Fruit fly (Drosophila melanogaster) whole organism, embryonic: Measurements from ENCODE around the gene CG34041.

Source experiments
- BEAF-32 ChIP-seq: fragments of 200-800 bp; sonication (Bioruptor generic); optimal IDR thresholded peaks from 3 replicates; lab custom pipeline; 2017; ENCODE audit warnings: missing biosample characterization, missing genetic modification characterization, mild to moderate bottlenecking, moderate library complexity, missing genetic modification reagents
- CG1024 ChIP-seq: fragments of 200-800 bp; sonication (Bioruptor generic); IDR thresholded peaks from 2 replicates; pipeline ENCODE4 v1.3.6; 2022; ENCODE audit warnings: missing biosample characterization, missing genetic modification characterization
- CG11695 ChIP-seq: fragments of 200-800 bp; sonication (Bioruptor generic); IDR thresholded peaks from 3 replicates; pipeline ENCODE4 v1.3.6; 2022; ENCODE audit warnings: missing biosample characterization, missing genetic modification characterization
- CG11696 ChIP-seq: fragments of 200-800 bp; sonication (Bioruptor generic); IDR thresholded peaks from 2 replicates; pipeline ENCODE4 v1.3.6; 2022; ENCODE audit warnings: missing biosample characterization, missing genetic modification characterization
- CG11723 ChIP-seq: fragments of 200-800 bp; sonication (Bioruptor generic); optimal IDR thresholded peaks from 2 replicates; lab custom pipeline; 2017; ENCODE audit warnings: missing biosample characterization, mild to moderate bottlenecking, missing genetic modification characterization
- CG14441 ChIP-seq: fragments of 200-800 bp; sonication (Bioruptor generic); IDR thresholded peaks from 2 replicates; pipeline ENCODE4 v1.3.6; 2022; ENCODE audit warnings: missing biosample characterization, missing genetic modification characterization
- CG16813 ChIP-seq: fragments of 200-800 bp; sonication (Bioruptor generic); IDR thresholded peaks from 3 replicates; pipeline ENCODE4 v1.3.6; 2022; ENCODE audit warnings: missing biosample characterization, missing genetic modification characterization; ENCODE audit not compliant: partially characterized antibody
- CG17385 ChIP-seq: fragments of 200-800 bp; sonication (Bioruptor generic); optimal IDR thresholded peaks from 3 replicates; lab custom pipeline; 2018; ENCODE audit warnings: missing biosample characterization, mild to moderate bottlenecking, missing genetic modification characterization
- CG17912 ChIP-seq: fragments of 200-800 bp; sonication (Bioruptor generic); optimal IDR thresholded peaks from 2 replicates; lab custom pipeline; 2018; ENCODE audit warnings: missing biosample characterization, mild to moderate bottlenecking, missing genetic modification characterization
- CG18619 ChIP-seq: fragments of 200-800 bp; sonication (Bioruptor generic); optimal IDR thresholded peaks from 3 replicates; lab custom pipeline; 2017; ENCODE audit warnings: missing biosample characterization, mild to moderate bottlenecking, missing genetic modification characterization
- CG2889 ChIP-seq: fragments of 200-800 bp; sonication (Bioruptor generic); IDR thresholded peaks from 3 replicates; pipeline ENCODE4 v1.3.6; 2022; ENCODE audit warnings: missing biosample characterization, missing genetic modification characterization
- CG3281 ChIP-seq: fragments of 200-800 bp; sonication (Bioruptor generic); optimal IDR thresholded peaks from 3 replicates; lab custom pipeline; 2017; ENCODE audit warnings: missing biosample characterization, mild to moderate bottlenecking, missing genetic modification characterization
- CG34224 ChIP-seq: fragments of 200-800 bp; sonication (Bioruptor generic); IDR thresholded peaks from 3 replicates; pipeline ENCODE4 v1.3.6; 2022; ENCODE audit warnings: missing biosample characterization, missing genetic modification characterization; ENCODE audit not compliant: partially characterized antibody
- CG34376 ChIP-seq: fragments of 200-800 bp; sonication (Bioruptor generic); optimal IDR thresholded peaks from 2 replicates; lab custom pipeline; 2018; ENCODE audit warnings: missing biosample characterization, mild to moderate bottlenecking, missing genetic modification characterization
- CG4617 ChIP-seq: fragments of 200-800 bp; sonication (Bioruptor generic); optimal IDR thresholded peaks from 3 replicates; lab custom pipeline; 2016; ENCODE audit warnings: missing biosample characterization, missing genetic modification characterization, borderline replicate concordance
- CG6175 ChIP-seq: fragments of 200-800 bp; sonication (Bioruptor generic); IDR thresholded peaks from 3 replicates; pipeline ENCODE4 v1.3.6; 2022; ENCODE audit warnings: missing biosample characterization, missing genetic modification characterization
- CG6272 ChIP-seq: fragments of 200-800 bp; sonication (Bioruptor generic); IDR thresholded peaks from 2 replicates; pipeline ENCODE4 v1.3.6; 2022; ENCODE audit warnings: missing biosample characterization, missing genetic modification characterization
- CG6654 ChIP-seq: fragments of 200-800 bp; sonication (Bioruptor generic); optimal IDR thresholded peaks from 2 replicates; lab custom pipeline; 2017; ENCODE audit warnings: missing biosample characterization, mild to moderate bottlenecking, missing genetic modification characterization
- CG7987 ChIP-seq: fragments of 200-800 bp; sonication (Bioruptor generic); optimal IDR thresholded peaks from 2 replicates; lab custom pipeline; 2018; ENCODE audit warnings: missing biosample characterization, mild to moderate bottlenecking, missing genetic modification characterization, moderate library complexity
- CG9876 ChIP-seq: fragments of 200-800 bp; sonication (Bioruptor generic); optimal IDR thresholded peaks from 2 replicates; lab custom pipeline; 2016; ENCODE audit warnings: missing biosample characterization, missing genetic modification characterization
- CTCF ChIP-seq: fragments of 200-800 bp; sonication (Bioruptor generic); optimal IDR thresholded peaks from 2 replicates; lab custom pipeline; 2017; ENCODE audit warnings: missing biosample characterization, mild to moderate bottlenecking, missing genetic modification characterization, moderate library complexity
- CoRest ChIP-seq: fragments of 200-800 bp; sonication (Bioruptor generic); optimal IDR thresholded peaks from 3 replicates; lab custom pipeline; 2018; ENCODE audit warnings: missing biosample characterization, mild to moderate bottlenecking, missing genetic modification characterization, moderate library complexity
- HmgD ChIP-seq: fragments of 200-800 bp; sonication (Bioruptor generic); optimal IDR thresholded peaks from 3 replicates; lab custom pipeline; 2016; ENCODE audit warnings: missing biosample characterization, missing genetic modification characterization
- Hmx ChIP-seq: fragments of 200-800 bp; sonication (Bioruptor generic); optimal IDR thresholded peaks from 2 replicates; lab custom pipeline; 2016; ENCODE audit warnings: missing biosample characterization, missing genetic modification characterization
- Lhr ChIP-seq: fragments of 200-800 bp; sonication (Bioruptor generic); optimal IDR thresholded peaks from 3 replicates; lab custom pipeline; 2017; ENCODE audit warnings: mild to moderate bottlenecking, missing biosample characterization, missing genetic modification reagents, missing genetic modification characterization
- Meics ChIP-seq: fragments of 200-800 bp; sonication (Bioruptor generic); optimal IDR thresholded peaks from 2 replicates; lab custom pipeline; 2017; ENCODE audit warnings: missing biosample characterization, mild to moderate bottlenecking, missing genetic modification characterization
- Neu2 ChIP-seq: fragments of 200-800 bp; sonication (Bioruptor generic); optimal IDR thresholded peaks from 3 replicates; lab custom pipeline; 2016; ENCODE audit warnings: missing biosample characterization, missing genetic modification characterization, borderline replicate concordance
- Nf-YB ChIP-seq: fragments of 200-800 bp; sonication (Bioruptor generic); optimal IDR thresholded peaks from 3 replicates; lab custom pipeline; 2019; ENCODE audit warnings: missing biosample characterization, mild to moderate bottlenecking, missing genetic modification characterization, moderate library complexity
- Sry-δ ChIP-seq: fragments of 200-800 bp; sonication (Bioruptor generic); optimal IDR thresholded peaks from 2 replicates; lab custom pipeline; 2016; ENCODE audit warnings: missing biosample characterization, missing genetic modification characterization
- Trl ChIP-seq, 3 experiments: fragments of >200 bp in 2 of 3; fragments of 200-800 bp in 1 of 3; sonication (Bioruptor generic) in 1 of 3; optimal IDR thresholded peaks; 2 replicates in 1 of 3; 3 replicates in 2 of 3; lab custom pipeline; 2016 to 2017; ENCODE audit warnings: missing biosample characterization in 1 of 3, missing genetic modification characterization in 1 of 3
- Xbp1 ChIP-seq: fragments of 200-800 bp; sonication (Bioruptor generic); optimal IDR thresholded peaks from 3 replicates; lab custom pipeline; 2016; ENCODE audit warnings: missing biosample characterization, mild to moderate bottlenecking, missing genetic modification characterization
- az2 ChIP-seq: fragments of 200-800 bp; sonication (Bioruptor generic); optimal IDR thresholded peaks from 3 replicates; lab custom pipeline; 2016; ENCODE audit warnings: missing biosample characterization, missing genetic modification characterization
- bowl ChIP-seq: fragments of 200-800 bp; sonication (Bioruptor generic); IDR thresholded peaks from 2 replicates; pipeline ENCODE4 v1.3.6; 2022; ENCODE audit warnings: missing biosample characterization, missing genetic modification characterization
- chinmo ChIP-seq: fragments of 200-800 bp; sonication (Bioruptor generic); IDR thresholded peaks from 4 replicates; pipeline ENCODE4 v1.3.6; 2022; ENCODE audit warnings: missing biosample characterization, missing genetic modification characterization; ENCODE audit not compliant: partially characterized antibody
- gem ChIP-seq: fragments of 200-800 bp; sonication (Bioruptor generic); optimal IDR thresholded peaks from 2 replicates; lab custom pipeline; 2019; ENCODE audit warnings: missing biosample characterization, mild to moderate bottlenecking, missing genetic modification characterization, moderate library complexity
- ham ChIP-seq: fragments of 200-800 bp; sonication (Bioruptor generic); IDR thresholded peaks from 2 replicates; pipeline ENCODE4 v1.3.6; 2022; ENCODE audit warnings: missing biosample characterization, missing genetic modification characterization
- hkb ChIP-seq, 2 experiments: fragments of 200-800 bp in 1 of 2; fragments of >200 bp in 1 of 2; sonication (Bioruptor generic) in 1 of 2; IDR thresholded peaks in 1 of 2; optimal IDR thresholded peaks in 1 of 2; 2 replicates each; pipeline versions ENCODE4 v1.3.6 to Lab custom; 2017 to 2022; ENCODE audit warnings: missing biosample characterization in 1 of 2, missing genetic modification characterization in 1 of 2
- klu ChIP-seq: fragments of 200-800 bp; sonication (Bioruptor generic); IDR thresholded peaks from 2 replicates; pipeline ENCODE4 v1.3.6; 2022; ENCODE audit warnings: missing biosample characterization, missing genetic modification characterization
- knrl ChIP-seq: fragments of 200-800 bp; sonication (Bioruptor generic); IDR thresholded peaks from 3 replicates; pipeline ENCODE4 v1.3.6; 2022; ENCODE audit warnings: missing biosample characterization, missing genetic modification characterization; ENCODE audit not compliant: partially characterized antibody
- lov ChIP-seq, 2 experiments: fragments of 200-800 bp in 1 of 2; fragments of >200 bp in 1 of 2; sonication (Bioruptor generic) in 1 of 2; IDR thresholded peaks in 1 of 2; optimal IDR thresholded peaks in 1 of 2; 2 replicates in 1 of 2; 3 replicates in 1 of 2; pipeline versions ENCODE4 v1.3.6 to Lab custom; 2017 to 2022; ENCODE audit warnings: missing biosample characterization in 1 of 2, missing genetic modification characterization in 1 of 2
- pho ChIP-seq: fragments of 200-800 bp; sonication (Bioruptor generic); optimal IDR thresholded peaks from 2 replicates; lab custom pipeline; 2016; ENCODE audit warnings: missing biosample characterization, missing genetic modification characterization
- phol ChIP-seq: fragments of 200-800 bp; sonication (Bioruptor generic); optimal IDR thresholded peaks from 3 replicates; lab custom pipeline; 2018; ENCODE audit warnings: missing biosample characterization, mild to moderate bottlenecking, missing genetic modification characterization, moderate library complexity
- pnt ChIP-seq: fragments of 200-800 bp; sonication (Bioruptor generic); optimal IDR thresholded peaks from 3 replicates; lab custom pipeline; 2016; ENCODE audit warnings: missing biosample characterization, missing genetic modification characterization
- slbo ChIP-seq: fragments of 200-800 bp; sonication (Bioruptor generic); IDR thresholded peaks from 2 replicates; pipeline ENCODE4 v1.3.6; 2022; ENCODE audit warnings: missing biosample characterization, missing genetic modification characterization
- ttk ChIP-seq: fragments of 200-800 bp; sonication (Bioruptor generic); IDR thresholded peaks from 2 replicates; pipeline ENCODE4 v2.1.2; 2022; ENCODE audit warnings: missing biosample characterization, missing genetic modification characterization
- tup ChIP-seq: fragments of 200-800 bp; sonication (Bioruptor generic); optimal IDR thresholded peaks from 2 replicates; lab custom pipeline; 2016; ENCODE audit warnings: missing biosample characterization, mild to moderate bottlenecking, missing genetic modification characterization, moderate library complexity
- vnd ChIP-seq: fragments of 200-800 bp; sonication (Bioruptor generic); IDR thresholded peaks from 3 replicates; pipeline ENCODE4 v1.3.6; 2022; ENCODE audit warnings: missing biosample characterization, missing genetic modification characterization; ENCODE audit not compliant: partially characterized antibody
- zen ChIP-seq: fragments of 200-800 bp; sonication (Bioruptor generic); optimal IDR thresholded peaks from 3 replicates; lab custom pipeline; 2018; ENCODE audit warnings: missing biosample characterization, mild to moderate bottlenecking, missing genetic modification characterization, moderate library complexity

Gene CG34041

dm6 chr3R:30465775-30466494 is 41.9 kb upstream of the CG34041 start, which contains the start of gene PH4alphaEFB (continued):
- TF ChIP-seq Neu2 (GFP tag; lab: Kevin White, UChicago) (no peak), tup (no peak), CoRest (tag; lab: Kevin White, UChicago) (no peak), CG14441 (GFP tag; lab: Robert Waterston, UW) (no peak), Meics (GFP tag; lab: Kevin White, UChicago) (no peak), BEAF-32 (GFP tag; lab: Kevin White, UChicago) (no peak), CG11696 (no peak), hkb (optimal IDR thresholded peaks at IDR 0.05; lab: Kevin White, UChicago) (no peak), hkb (GFP tag; IDR thresholded peaks at IDR 0.05; lab: Robert Waterston, UW) (peak; percentile 34; the same call in 1 of the 2 replicates), zen (no peak), CG16813 (GFP tag; lab: Robert Waterston, UW) (no peak), Nf-YB (GFP tag; lab: Kevin White, UChicago) (no peak), bowl (no peak), pnt (GFP tag; lab: Kevin White, UChicago) (no peak), CG4617 (no peak), CG2889 (no peak), CG34224 (GFP tag; lab: Robert Waterston, UW) (peak; percentile 75), CG6175 (GFP tag; lab: Robert Waterston, UW) (no peak), CG3281 (GFP tag; lab: Kevin White, UChicago) (no peak), knrl (GFP tag; lab: Robert Waterston, UW) (no peak), gem (tag; lab: Kevin White, UChicago) (no peak), pho (GFP tag; lab: Kevin White, UChicago) (no peak), CG17912 (no peak), HmgD (GFP tag; lab: Kevin White, UChicago) (no peak), CG34376 (peak; percentile 74), Sry-δ (GFP tag; lab: Kevin White, UChicago) (no peak), CG11723 (no peak), lov (optimal IDR thresholded peaks at IDR 0.05; lab: Kevin White, UChicago) (no peak), lov (GFP tag; IDR thresholded peaks at IDR 0.05; lab: Robert Waterston, UW) (no peak), CG18619 (GFP tag; lab: Kevin White, UChicago) (no peak), CG6654 (GFP tag; lab: Kevin White, UChicago) (no peak), Lhr (GFP tag; lab: Kevin White, UChicago) (no peak), CG7987 (GFP tag; lab: Kevin White, UChicago) (peak; percentile 8), CG17385 (no peak), CG9876 (GFP tag; lab: Kevin White, UChicago) (no peak), vnd (GFP tag; lab: Robert Waterston, UW) (no peak), CG6272 (GFP tag; lab: Robert Waterston, UW) (no peak), Trl (optimal IDR thresholded peaks at IDR 0.05; lab: Kevin White, UChicago) (peak; percentile 84 to 94), Trl (GFP tag; optimal IDR thresholded peaks at IDR 0.05; lab: Kevin White, UChicago) (no peak), chinmo (GFP tag; lab: Robert Waterston, UW) (peak; percentile 56; the same call in 1 of the 4 replicates), az2 (GFP tag; lab: Kevin White, UChicago) (no peak), ttk (GFP tag; lab: Robert Waterston, UW) (no peak), CG1024 (no peak), Hmx (GFP tag; lab: Kevin White, UChicago) (no peak), CTCF (GFP tag; lab: Kevin White, UChicago) (peak; percentile 1), klu (no peak), Xbp1 (peak; percentile 5), ham (GFP tag; lab: Robert Waterston, UW) (no peak), CG11695 (GFP tag; lab: Robert Waterston, UW) (0 out of 3 replicates have a peak, but pooled peaks have one; percentile 21), phol (tag; lab: Kevin White, UChicago) (no peak), slbo (GFP tag; lab: Robert Waterston, UW) (no peak)
